Fruit fly (Drosophila melanogaster): ENCODE measurements around the gene CG11696.

CG11696 gene

DNA sequence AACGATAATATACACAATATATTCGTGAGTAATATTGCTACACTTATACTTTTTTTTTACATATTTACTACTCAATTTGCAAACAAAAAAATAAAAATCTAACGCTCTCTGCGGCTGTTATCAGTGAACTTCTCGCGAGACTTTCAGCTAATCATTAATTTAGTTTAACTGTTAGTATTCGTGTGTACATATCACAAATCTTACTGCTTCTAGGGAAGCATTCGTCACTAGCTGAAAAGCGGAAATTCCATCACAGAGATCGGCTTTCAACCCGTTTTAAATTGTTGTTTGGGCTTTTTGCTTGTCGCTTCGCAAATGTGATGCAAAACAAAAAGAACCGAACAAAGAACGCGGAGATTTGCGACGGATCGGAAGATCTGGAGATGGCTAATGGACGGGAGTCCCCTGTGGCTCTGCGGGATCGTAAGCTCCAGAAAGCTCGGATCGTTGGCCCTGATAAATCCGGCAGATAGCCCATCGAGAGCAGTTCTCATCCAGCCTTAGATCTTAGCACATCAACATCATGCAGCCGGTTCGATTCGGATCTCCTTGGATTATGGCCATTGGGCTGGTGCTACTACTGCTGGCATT, 12.0 kb upstream of the CG11696 start, which contains the start of gene PGRP-SA:
TSS of gene PGRP-SA (plus strand) at position 194 of the 591 bp plus-strand sequence.
- TF ChIP-seq Meics (GFP tag; optimal IDR thresholded peaks at IDR 0.05) = peak; percentile 97
- TF ChIP-seq CkIIα-i1 (GFP tag; IDR thresholded peaks at IDR 0.05) = no peak
- no peak for TF ChIP-seq chn (GFP tag; optimal IDR thresholded peaks at IDR 0.05)
- TF ChIP-seq Med (GFP tag) = peak; percentile 6
- peak; percentile 83 for TF ChIP-seq Ets65A (GFP tag)
- no peak for TF ChIP-seq CG3847 (GFP tag; IDR thresholded peaks at IDR 0.05)
- peak; percentile 11 for TF ChIP-seq sd (tag; optimal IDR thresholded peaks at IDR 0.05)

DNA sequence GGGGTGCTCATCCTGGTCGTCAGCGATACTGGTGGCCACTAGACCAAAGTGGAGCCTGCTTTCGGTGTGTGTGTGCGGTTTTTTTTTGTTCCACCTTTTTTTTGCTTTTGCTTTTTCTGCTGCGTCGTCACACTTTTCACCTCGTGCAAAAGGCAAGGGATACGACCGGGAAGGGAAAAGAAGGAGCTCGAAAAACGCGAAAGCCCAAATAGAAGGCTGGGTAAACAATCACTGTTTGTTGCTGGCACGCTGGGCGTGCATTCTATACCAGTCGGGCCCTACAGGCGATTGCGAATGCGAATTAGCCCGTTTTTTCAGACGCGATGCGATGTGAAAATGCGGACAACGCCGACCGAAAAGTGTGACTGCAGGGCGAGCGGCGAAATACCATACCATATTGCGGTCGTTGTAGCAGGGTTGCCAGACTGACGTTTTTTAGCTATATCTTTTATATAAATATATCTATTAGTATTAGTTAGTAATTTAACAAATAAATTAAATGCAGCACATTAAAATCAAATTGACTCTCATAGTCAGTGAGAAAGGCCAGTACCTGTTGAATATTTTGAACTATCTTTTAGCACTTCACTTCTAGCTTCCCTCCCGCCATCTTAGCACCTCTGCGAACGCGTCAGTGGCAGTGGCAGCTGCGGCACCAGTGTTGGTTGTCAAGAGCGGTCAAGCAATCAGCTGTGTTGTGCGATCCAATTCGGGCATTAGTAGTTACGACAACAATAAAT, 3.4 kb upstream of the CG11696 start, which contains the start of the genes Polr2A and CG11699:
TSS of gene Polr2A (minus strand) at position 371 of the 740 bp plus-strand sequence.
TSS of gene CG11699 (plus strand) at position 666 of the 740 bp plus-strand sequence.
- TF ChIP-seq fd102C (GFP tag; optimal IDR thresholded peaks at IDR 0.05) = no peak
- TF ChIP-seq abd-A (tag; optimal IDR thresholded peaks at IDR 0.05) = no peak
- TF ChIP-seq CG11456 (GFP tag; IDR thresholded peaks at IDR 0.05) = no peak
- no peak for TF ChIP-seq GATAe (GFP tag; conservative IDR thresholded peaks at IDR 0.05)
- TF ChIP-seq CG7963 (GFP tag; IDR thresholded peaks at IDR 0.05; ENCODE audit: partially characterized antibody) = no peak
- TF ChIP-seq CG9876 (GFP tag; optimal IDR thresholded peaks at IDR 0.05) = no peak
- TF ChIP-seq gcm (GFP tag; optimal IDR thresholded peaks at IDR 0.05) = no peak
- TF ChIP-seq unc-4 (GFP tag; IDR thresholded peaks at IDR 0.05; ENCODE audit: partially characterized antibody) = 0 out of 2 replicates have a peak, but pooled peaks have one; percentile 18
- TF ChIP-seq mam (GFP tag; optimal IDR thresholded peaks at IDR 0.05) = peak; percentile 21
- peak; percentile 38; the same call in 2 of the 3 replicates for TF ChIP-seq Aef1 (GFP tag; IDR thresholded peaks at IDR 0.05)
- no peak for TF ChIP-seq crc (GFP tag; optimal IDR thresholded peaks at IDR 0.05)
- TF ChIP-seq CG5180 (GFP tag; optimal IDR thresholded peaks at IDR 0.05) = no peak
- no peak for TF ChIP-seq CG1603 (tag; optimal IDR thresholded peaks at IDR 0.05)
- TF ChIP-seq Dip2 (GFP tag; IDR thresholded peaks at IDR 0.05) = no peak
- TF ChIP-seq dmrt99B (tag; optimal IDR thresholded peaks at IDR 0.05) = no peak
- no peak for TF ChIP-seq prd (optimal IDR thresholded peaks at IDR 0.05)
- TF ChIP-seq prd (GFP tag; IDR thresholded peaks at IDR 0.05) = peak; percentile 25; the same call in 1 of the 3 replicates
- no peak for TF ChIP-seq CG3726 (GFP tag; IDR thresholded peaks at IDR 0.05)
- TF ChIP-seq br (optimal IDR thresholded peaks at IDR 0.05) = no peak
- no peak for TF ChIP-seq sima (GFP tag; optimal IDR thresholded peaks at IDR 0.05)
- peak; percentile 87 for TF ChIP-seq row (GFP tag; IDR thresholded peaks at IDR 0.05)
- no peak for TF ChIP-seq Ada2b (GFP tag; IDR thresholded peaks at IDR 0.05)
- TF ChIP-seq CG1792 (GFP tag; optimal IDR thresholded peaks at IDR 0.05) = no peak
- peak; percentile 18 for TF ChIP-seq CG10979 (tag; optimal IDR thresholded peaks at IDR 0.05)
- no peak for TF ChIP-seq CG7786 (GFP tag; optimal IDR thresholded peaks at IDR 0.05)
- no peak for TF ChIP-seq Elba2 (GFP tag; optimal IDR thresholded peaks at IDR 0.05)
- no peak for TF ChIP-seq CG43689 (GFP tag; IDR thresholded peaks at IDR 0.05)
- no peak for TF ChIP-seq Blimp-1 (GFP tag; optimal IDR thresholded peaks at IDR 0.05)
- TF ChIP-seq run (tag; optimal IDR thresholded peaks at IDR 0.05) = no peak
- no peak for TF ChIP-seq CG4707 (GFP tag; optimal IDR thresholded peaks at IDR 0.05)
- peak; percentile 31 for TF ChIP-seq CG2120 (GFP tag; optimal IDR thresholded peaks at IDR 0.05)
- no peak; the same call in 2 of the 3 replicates for TF ChIP-seq CG7357 (GFP tag; IDR thresholded peaks at IDR 0.05)
- no peak for TF ChIP-seq cad (GFP tag; optimal IDR thresholded peaks at IDR 0.05)
- no peak for TF ChIP-seq Ets97D (GFP tag; optimal IDR thresholded peaks at IDR 0.05)
- TF ChIP-seq p53 (GFP tag; optimal IDR thresholded peaks at IDR 0.05) = no peak
- TF ChIP-seq sna (GFP tag; IDR thresholded peaks at IDR 0.05; ENCODE audit: partially characterized antibody) = 0 out of 2 replicates have a peak, but pooled peaks have one; percentile 27
- TF ChIP-seq pan (optimal IDR thresholded peaks at IDR 0.05) = no peak
- no peak for TF ChIP-seq pan (GFP tag; optimal IDR thresholded peaks at IDR 0.05 in 1 of 2, IDR thresholded peaks at IDR 0.05 in 1 of 2)
- peak; percentile 9 for TF ChIP-seq CG30431 (GFP tag; optimal IDR thresholded peaks at IDR 0.05)
- TF ChIP-seq bcd (GFP tag; optimal IDR thresholded peaks at IDR 0.05) = peak; percentile 46
- no peak for TF ChIP-seq Dll (GFP tag; IDR thresholded peaks at IDR 0.05; ENCODE audit: partially characterized antibody)

Measured in whole organism, embryonic.